Fruit fly (Drosophila melanogaster) whole organism, wandering third instar larva: ENCODE results near the gene Hr96.

Experiments used
- Abd-B ChIP-seq: fragments of >200 bp; optimal IDR thresholded peaks from 2 replicates; lab custom pipeline; 2017; ENCODE audit warnings: missing biosample characterization, missing genetic modification characterization
- CG32264 ChIP-seq: fragments of 200-800 bp; sonication (Bioruptor generic); optimal IDR thresholded peaks from 2 replicates; lab custom pipeline; 2016; ENCODE audit warnings: missing biosample characterization, missing genetic modification characterization
- CG9705 ChIP-seq: fragments of 200-800 bp; sonication (Bioruptor generic); optimal IDR thresholded peaks from 2 replicates; lab custom pipeline; 2018; ENCODE audit warnings: missing biosample characterization, mild to moderate bottlenecking, missing genetic modification characterization
- CrebA ChIP-seq: fragments of 200-800 bp; sonication (Bioruptor generic); optimal IDR thresholded peaks from 2 replicates; lab custom pipeline; 2016; ENCODE audit warnings: missing biosample characterization, mild to moderate bottlenecking, missing genetic modification characterization, borderline replicate concordance
- Dfd ChIP-seq: fragments of >200 bp; optimal IDR thresholded peaks from 2 replicates; lab custom pipeline; 2017; ENCODE audit warnings: missing biosample characterization, missing genetic modification characterization
- Dif ChIP-seq: fragments of 200-275, 200-300 bp; sonication (Bioruptor generic); optimal IDR thresholded peaks from 2 replicates; lab custom pipeline; 2018; ENCODE audit warnings: missing biosample characterization, missing genetic modification characterization; ENCODE audit not compliant: partially characterized antibody
- GATAd ChIP-seq: sonication (Bioruptor generic); optimal IDR thresholded peaks from 2 replicates; lab custom pipeline; 2016; ENCODE audit warnings: missing biosample characterization, missing genetic modification characterization
- HLH106 ChIP-seq: fragments of 200-800 bp; optimal IDR thresholded peaks from 3 replicates; lab custom pipeline; 2019; ENCODE audit warnings: missing biosample characterization, mild to moderate bottlenecking, missing genetic modification characterization, moderate library complexity
- Hnf4 ChIP-seq: fragments of 200-800 bp; sonication (Bioruptor generic); optimal IDR thresholded peaks from 2 replicates; lab custom pipeline; 2016; ENCODE audit warnings: missing biosample characterization, mild to moderate bottlenecking, missing genetic modification characterization
- Hr83 ChIP-seq: fragments of 200-300 bp; sonication (Bioruptor generic); optimal IDR thresholded peaks from 2 replicates; lab custom pipeline; 2016; ENCODE audit warnings: missing biosample characterization, mild to moderate bottlenecking, missing genetic modification characterization, moderate library complexity; ENCODE audit not compliant: poor library complexity, severe bottlenecking
- Jra ChIP-seq: sonication (Bioruptor generic); optimal IDR thresholded peaks from 2 replicates; lab custom pipeline; 2016; ENCODE audit warnings: missing biosample characterization, missing genetic modification characterization
- Myc ChIP-seq: fragments of >200 bp; optimal IDR thresholded peaks from 2 replicates; lab custom pipeline; 2017
- N ChIP-seq: fragments of >200 bp; optimal IDR thresholded peaks from 2 replicates; lab custom pipeline; 2018; ENCODE audit warnings: missing biosample characterization, missing external identifiers, missing genetic modification characterization
- OdsH ChIP-seq: fragments of 200-800 bp; sonication (Bioruptor generic); optimal IDR thresholded peaks from 2 replicates; lab custom pipeline; 2016; ENCODE audit warnings: missing biosample characterization, mild to moderate bottlenecking, missing genetic modification characterization
- Rel ChIP-seq, 2 experiments: fragments of 200-800 bp; sonication (Bioruptor generic) in 1 of 2; optimal IDR thresholded peaks; 2 replicates in 1 of 2; 3 replicates in 1 of 2; lab custom pipeline; 2016 to 2019; ENCODE audit warnings: mild to moderate bottlenecking in 2 of 2, missing biosample characterization in 2 of 2, missing genetic modification characterization in 2 of 2, moderate library complexity in 1 of 2
- Sp1 ChIP-seq: fragments of 200-800 bp; sonication (Bioruptor generic); optimal IDR thresholded peaks from 3 replicates; lab custom pipeline; 2019; ENCODE audit warnings: missing biosample characterization, mild to moderate bottlenecking, missing genetic modification characterization, moderate library complexity
- br ChIP-seq: fragments of 200-800 bp; sonication (Bioruptor generic); optimal IDR thresholded peaks from 2 replicates; lab custom pipeline; 2016; ENCODE audit warnings: missing biosample characterization, missing genetic modification characterization
- brk ChIP-seq: fragments of 200-800 bp; sonication (Bioruptor generic); optimal IDR thresholded peaks from 2 replicates; lab custom pipeline; 2016; ENCODE audit warnings: missing biosample characterization, mild to moderate bottlenecking, missing genetic modification characterization
- dmrt93B ChIP-seq: fragments of 200-800 bp; sonication (Bioruptor generic); optimal IDR thresholded peaks from 2 replicates; lab custom pipeline; 2018; ENCODE audit warnings: missing biosample characterization, mild to moderate bottlenecking, missing genetic modification characterization
- dsf ChIP-seq: sonication (Bioruptor generic); optimal IDR thresholded peaks from 2 replicates; lab custom pipeline; 2016; ENCODE audit warnings: missing biosample characterization, missing genetic modification characterization, borderline replicate concordance
- ey ChIP-seq: fragments of 200-800 bp; sonication (Bioruptor generic); optimal IDR thresholded peaks from 2 replicates; lab custom pipeline; 2016; ENCODE audit warnings: missing biosample characterization, missing genetic modification characterization
- foxo ChIP-seq, 2 experiments: fragments of 200-800 bp; sonication (Bioruptor generic); optimal IDR thresholded peaks; 2 replicates in 1 of 2; 3 replicates in 1 of 2; lab custom pipeline; 2016 to 2017; ENCODE audit warnings: missing biosample characterization in 2 of 2, missing genetic modification characterization in 2 of 2
- h ChIP-seq: fragments of 200-800 bp; sonication (Bioruptor generic); optimal IDR thresholded peaks from 3 replicates; lab custom pipeline; 2016; ENCODE audit warnings: missing biosample characterization, mild to moderate bottlenecking, missing genetic modification characterization
- jim ChIP-seq: fragments of 175-275, 200-325 bp; sonication (Bioruptor generic); optimal IDR thresholded peaks from 2 replicates; lab custom pipeline; 2016; ENCODE audit warnings: missing biosample characterization, mild to moderate bottlenecking, missing genetic modification characterization
- lola ChIP-seq: fragments of >200 bp; optimal IDR thresholded peaks from 2 replicates; lab custom pipeline; 2017; ENCODE audit warnings: missing biosample characterization, missing genetic modification characterization
- psq ChIP-seq: fragments of 200-800 bp; sonication (Bioruptor generic); optimal IDR thresholded peaks from 3 replicates; lab custom pipeline; 2017; ENCODE audit warnings: missing biosample characterization, mild to moderate bottlenecking, missing genetic modification characterization, moderate library complexity
- rgr ChIP-seq: fragments of 200-800 bp; sonication (Bioruptor generic); optimal IDR thresholded peaks from 3 replicates; lab custom pipeline; 2016; ENCODE audit warnings: missing biosample characterization, mild to moderate bottlenecking, missing genetic modification characterization
- sage ChIP-seq: fragments of 200-800 bp; sonication (Bioruptor generic); optimal IDR thresholded peaks from 2 replicates; lab custom pipeline; 2016; ENCODE audit warnings: missing biosample characterization, mild to moderate bottlenecking, missing genetic modification characterization
- sv ChIP-seq: fragments of 200-800 bp; sonication (Bioruptor generic); optimal IDR thresholded peaks from 3 replicates; lab custom pipeline; 2016; ENCODE audit warnings: missing biosample characterization, missing genetic modification characterization
- tai ChIP-seq: sonication (Bioruptor generic); optimal IDR thresholded peaks from 2 replicates; lab custom pipeline; 2016; ENCODE audit warnings: missing biosample characterization, missing genetic modification characterization
- woc ChIP-seq: sonication (Bioruptor generic); optimal IDR thresholded peaks from 2 replicates; lab custom pipeline; 2016; ENCODE audit warnings: missing biosample characterization, mild to moderate bottlenecking, missing genetic modification characterization

Gene Hr96

dm6 chr3R:25069569-25069968 lies 44.5 kb downstream of the Hr96 start, which contains the start of the genes Stt3B and CG11839:
Stt3B (minus strand) TSS chr3R:25069637.
CG11839 (plus strand) TSS chr3R:25069927.
- TF ChIP-seq tai (GFP tag; lab: Kevin White, UChicago) (no peak), Hnf4 (GFP tag; lab: Kevin White, UChicago) (peak; percentile 89), h (GFP tag; lab: Kevin White, UChicago) (peak; percentile 85), Hr83 (GFP tag; lab: Kevin White, UChicago) (peak; percentile 29), dmrt93B (GFP tag; lab: Kevin White, UChicago) (no peak), jim (GFP tag; lab: Kevin White, UChicago) (no peak), woc (GFP tag; lab: Kevin White, UChicago) (peak; percentile 87), OdsH (GFP tag; lab: Kevin White, UChicago) (peak; percentile 75), HLH106 (tag; lab: Kevin White, UChicago) (peak; percentile 83), CG9705 (GFP tag; lab: Kevin White, UChicago) (peak; percentile 60), foxo (GFP tag; optimal IDR thresholded peaks at IDR 0.05; lab: Kevin White, UChicago) (peak in 1 of 2 experiments; percentile 84), CrebA (no peak), N (no peak), Jra (GFP tag; lab: Kevin White, UChicago) (peak; percentile 91), psq (GFP tag; lab: Kevin White, UChicago) (peak; percentile 61), CG32264 (GFP tag; lab: Kevin White, UChicago) (peak; percentile 1), Rel (GFP tag; optimal IDR thresholded peaks at IDR 0.05; lab: Kevin White, UChicago) (no peak), Rel (tag; optimal IDR thresholded peaks at IDR 0.05; lab: Kevin White, UChicago) (peak; percentile 61), sage (peak; percentile 2), GATAd (GFP tag; lab: Kevin White, UChicago) (no peak), Myc (lab: Kevin White, UChicago) (no peak), dsf (GFP tag; lab: Kevin White, UChicago) (peak; percentile 84), sv (GFP tag; lab: Kevin White, UChicago) (peak; percentile 59), ey (GFP tag; lab: Kevin White, UChicago) (peak; percentile 78), Dif (GFP tag; lab: Kevin White, UChicago) (no peak), br (GFP tag; lab: Kevin White, UChicago) (no peak), Dfd (GFP tag; lab: Kevin White, UChicago) (no peak)
- TF ChIP-seq, all 38 proteins: peak for 16

dm6 chr3R:25070871-25071270 lies 45.8 kb downstream of the Hr96 start, which contains the start of gene CG11836:
CG11836 (plus strand) TSS chr3R:25071126.
- TF ChIP-seq Hr83 (GFP tag; lab: Kevin White, UChicago) (no peak), lola (GFP tag; lab: Kevin White, UChicago) (no peak), Abd-B (GFP tag; lab: Kevin White, UChicago) (no peak)
- TF ChIP-seq, all 38 proteins: peak for 0

- TF ChIP-seq HLH106 (tag; lab: Kevin White, UChicago), result peak; percentile 17
- TF ChIP-seq Sp1 (GFP tag; lab: Kevin White, UChicago), result no peak
- peak; percentile 13 for TF ChIP-seq Jra (GFP tag; lab: Kevin White, UChicago)
- peak; percentile 55 for TF ChIP-seq woc (GFP tag; lab: Kevin White, UChicago)
- no peak for TF ChIP-seq Rel (GFP tag; optimal IDR thresholded peaks at IDR 0.05; lab: Kevin White, UChicago)
- peak; percentile 17 for TF ChIP-seq Rel (tag; optimal IDR thresholded peaks at IDR 0.05; lab: Kevin White, UChicago)
- TF ChIP-seq lola (GFP tag; lab: Kevin White, UChicago), result no peak
- TF ChIP-seq OdsH (GFP tag; lab: Kevin White, UChicago), result peak; percentile 25
- TF ChIP-seq Hnf4 (GFP tag; lab: Kevin White, UChicago), result peak; percentile 20
- TF ChIP-seq brk, result peak; percentile 73
- no peak for TF ChIP-seq dmrt93B (GFP tag; lab: Kevin White, UChicago)
- TF ChIP-seq Myc (lab: Kevin White, UChicago), result peak; percentile 47
Observed at dm6 chr3R:25074558-25074964, 49.5 kb downstream of the Hr96 start, which contains the start of the genes shams and CG11920. shams (minus strand) TSS chr3R:25074607. CG11920 (plus strand) TSS chr3R:25074877.

dm6 chr3R:25077280-25077820 lies 52.3 kb downstream of the Hr96 start:
- TF ChIP-seq Hnf4 (GFP tag; lab: Kevin White, UChicago) (no peak), woc (GFP tag; lab: Kevin White, UChicago) (no peak), rgr (GFP tag; lab: Kevin White, UChicago) (no peak), sv (GFP tag; lab: Kevin White, UChicago) (no peak), Dfd (GFP tag; lab: Kevin White, UChicago) (no peak), OdsH (GFP tag; lab: Kevin White, UChicago) (no peak), dsf (GFP tag; lab: Kevin White, UChicago) (no peak)
